Worm (Caenorhabditis elegans) whole organism, mixed stage, embryonic: ENCODE measurements around the gene ZK84.4.
"Not testable (repeated sequence)": the region's sequence is repeated elsewhere in the genome, so short reads cannot be mapped to it uniquely, and the experiment has no call there.

ENCODE experiments used
- M03D4.4 ChIP-seq: sonication (generic microtip); optimal IDR thresholded peaks from 2 replicates; lab custom pipeline; 2017; ENCODE audit warnings: mild to moderate bottlenecking, missing genetic modification characterization, missing compliant biosample characterization
- bed-3 ChIP-seq: fragments of 200-800 bp; sonication (Bioruptor generic); optimal IDR thresholded peaks from 3 replicates; lab custom pipeline; 2018; ENCODE audit warnings: mild to moderate bottlenecking, missing genetic modification characterization, moderate library complexity, missing compliant biosample characterization
- blmp-1 ChIP-seq: fragments of 150-350 bp; optimal IDR thresholded peaks from 2 replicates; lab custom pipeline; 2014; ENCODE audit warnings: missing biosample characterization, missing genetic modification characterization
- ceh-39 ChIP-seq: fragments of 150-350 bp; optimal IDR thresholded peaks from 2 replicates; lab custom pipeline; 2014; ENCODE audit warnings: missing biosample characterization, missing genetic modification characterization
- ceh-43 ChIP-seq: fragments of 200-800 bp; sonication (Bioruptor generic); optimal IDR thresholded peaks from 2 replicates; lab custom pipeline; 2018; ENCODE audit warnings: mild to moderate bottlenecking, missing genetic modification characterization, moderate library complexity, missing compliant biosample characterization
- ceh-83 ChIP-seq: fragments of 200-800 bp; sonication (Bioruptor generic); optimal IDR thresholded peaks from 2 replicates; lab custom pipeline; 2018; ENCODE audit warnings: mild to moderate bottlenecking, missing genetic modification characterization, missing compliant biosample characterization
- ces-1 ChIP-seq: fragments of 150-350 bp; optimal IDR thresholded peaks from 2 replicates; lab custom pipeline; 2014; ENCODE audit warnings: missing biosample characterization, missing genetic modification reagents, missing genetic modification characterization
- cnd-1 ChIP-seq: fragments of 200-800 bp; sonication (Bioruptor generic); optimal IDR thresholded peaks from 2 replicates; lab custom pipeline; 2018; ENCODE audit warnings: mild to moderate bottlenecking, missing genetic modification characterization, missing compliant biosample characterization
- drap-1 ChIP-seq: fragments of 200-800 bp; sonication (Bioruptor generic); optimal IDR thresholded peaks from 3 replicates; lab custom pipeline; 2018; ENCODE audit warnings: mild to moderate bottlenecking, missing genetic modification characterization, missing compliant biosample characterization
- elt-1 ChIP-seq: sonication (generic microtip); optimal IDR thresholded peaks from 2 replicates; lab custom pipeline; 2017; ENCODE audit warnings: missing genetic modification characterization, mild to moderate bottlenecking, missing compliant biosample characterization, antibody characterized with exemption, moderate library complexity, borderline replicate concordance; ENCODE audit not compliant: insufficient read depth
- elt-3 ChIP-seq: fragments of 150-350 bp; optimal IDR thresholded peaks from 2 replicates; lab custom pipeline; 2014; ENCODE audit warnings: missing biosample characterization, missing genetic modification characterization
- flh-1 ChIP-seq: fragments of 200-800 bp; sonication (Bioruptor generic); optimal IDR thresholded peaks from 2 replicates; lab custom pipeline; 2018; ENCODE audit warnings: mild to moderate bottlenecking, missing genetic modification characterization, moderate library complexity, missing compliant biosample characterization
- ham-2 ChIP-seq: fragments of 200-800 bp; sonication (Bioruptor generic); optimal IDR thresholded peaks from 2 replicates; lab custom pipeline; 2018; ENCODE audit warnings: mild to moderate bottlenecking, missing genetic modification characterization, missing compliant biosample characterization
- lin-13 ChIP-seq: fragments of 150-350 bp; optimal IDR thresholded peaks from 2 replicates; lab custom pipeline; 2014; ENCODE audit warnings: missing biosample characterization, missing genetic modification characterization
- lsy-2 ChIP-seq: fragments of 150-350 bp; optimal IDR thresholded peaks from 2 replicates; lab custom pipeline; 2014; ENCODE audit warnings: missing biosample characterization, missing genetic modification characterization
- mab-5 ChIP-seq: fragments of 150-350 bp; optimal IDR thresholded peaks from 2 replicates; lab custom pipeline; 2014; ENCODE audit warnings: missing biosample characterization, missing genetic modification characterization
- mep-1 ChIP-seq: fragments of 150-350 bp; optimal IDR thresholded peaks from 2 replicates; lab custom pipeline; 2017; ENCODE audit warnings: missing biosample characterization, missing genetic modification reagents, missing genetic modification characterization, inconsistent platforms
- mls-2 ChIP-seq: sonication (generic microtip); optimal IDR thresholded peaks from 2 replicates; lab custom pipeline; 2016; ENCODE audit warnings: mild to moderate bottlenecking, missing genetic modification characterization, moderate library complexity, missing compliant biosample characterization
- nhr-12 ChIP-seq: fragments of 150-350 bp; optimal IDR thresholded peaks from 2 replicates; lab custom pipeline; 2014; ENCODE audit warnings: missing biosample characterization, missing genetic modification characterization
- nhr-2 ChIP-seq: fragments of 150-350 bp; optimal IDR thresholded peaks from 2 replicates; lab custom pipeline; 2014; ENCODE audit warnings: missing biosample characterization, missing genetic modification characterization
- nhr-237 ChIP-seq: fragments of 150-350 bp; optimal IDR thresholded peaks from 2 replicates; lab custom pipeline; 2014; ENCODE audit warnings: missing biosample characterization, missing genetic modification characterization
- nhr-28 ChIP-seq: fragments of 150-350 bp; optimal IDR thresholded peaks from 2 replicates; lab custom pipeline; 2014; ENCODE audit warnings: missing biosample characterization, missing genetic modification characterization
- nhr-76 ChIP-seq: sonication (generic microtip); optimal IDR thresholded peaks from 2 replicates; lab custom pipeline; 2017; ENCODE audit warnings: missing biosample characterization, missing genetic modification characterization
- pha-4 ChIP-seq: fragments of 150-350 bp; optimal IDR thresholded peaks from 2 replicates; lab custom pipeline; 2018; ENCODE audit warnings: missing biosample characterization, missing genetic modification reagents, missing genetic modification characterization
- snpc-4 ChIP-seq: fragments of 150-350 bp; optimal IDR thresholded peaks from 2 replicates; lab custom pipeline; 2014; ENCODE audit warnings: missing biosample characterization, missing genetic modification characterization
- sptf-1 ChIP-seq: sonication (generic microtip); optimal IDR thresholded peaks from 2 replicates; lab custom pipeline; 2017; ENCODE audit warnings: mild to moderate bottlenecking, missing genetic modification characterization, moderate library complexity, missing compliant biosample characterization
- tbx-8 ChIP-seq: fragments of 200-800 bp; sonication (Bioruptor generic); optimal IDR thresholded peaks from 2 replicates; lab custom pipeline; 2018; ENCODE audit warnings: mild to moderate bottlenecking, missing genetic modification characterization, moderate library complexity, missing compliant biosample characterization
- unc-120 ChIP-seq: sonication (generic microtip); optimal IDR thresholded peaks from 2 replicates; lab custom pipeline; 2017; ENCODE audit warnings: missing genetic modification characterization, missing compliant biosample characterization; ENCODE audit not compliant: poor library complexity, severe bottlenecking
- unc-39 ChIP-seq: fragments of 150-350 bp; optimal IDR thresholded peaks from 2 replicates; lab custom pipeline; 2014; ENCODE audit warnings: missing biosample characterization, missing genetic modification characterization
- unc-62 ChIP-seq: fragments of 150-350 bp; optimal IDR thresholded peaks from 2 replicates; lab custom pipeline; 2014; ENCODE audit warnings: missing biosample characterization, missing genetic modification reagents, missing genetic modification characterization
- zip-8 ChIP-seq: fragments of 150-350 bp; optimal IDR thresholded peaks from 2 replicates; lab custom pipeline; 2014; ENCODE audit warnings: missing biosample characterization, missing genetic modification characterization
- ztf-11 ChIP-seq: fragments of 150-350 bp; optimal IDR thresholded peaks from 2 replicates; lab custom pipeline; 2014; ENCODE audit warnings: missing biosample characterization, missing genetic modification characterization

ZK84.4 gene

DNA sequence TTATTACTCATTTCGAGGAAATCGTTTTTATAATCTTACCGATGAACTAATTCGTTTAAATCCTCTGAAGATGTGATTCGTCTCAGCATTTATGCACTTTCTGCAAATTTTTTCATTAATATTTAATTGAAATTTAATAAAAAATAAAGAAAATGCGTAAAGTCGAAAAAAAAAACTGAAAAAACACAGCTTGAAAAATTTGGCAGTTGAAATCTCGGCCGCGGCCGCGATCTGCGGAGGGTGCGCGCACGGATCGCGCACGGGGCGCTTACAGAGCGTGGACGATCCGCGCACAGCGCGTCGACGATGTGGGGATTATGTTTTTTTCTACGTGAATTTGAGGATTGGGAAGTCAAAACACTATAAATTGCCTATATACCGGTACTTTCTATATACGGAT lies at the start of gene ZK84.4:
ZK84.4 (minus strand) TSS at position 101 of the 400 bp plus-strand sequence.
- TF ChIP-seq drap-1; elt-3 (tag; lab: Kevin White, UChicago); pha-4: not testable (repeated sequence)

DNA sequence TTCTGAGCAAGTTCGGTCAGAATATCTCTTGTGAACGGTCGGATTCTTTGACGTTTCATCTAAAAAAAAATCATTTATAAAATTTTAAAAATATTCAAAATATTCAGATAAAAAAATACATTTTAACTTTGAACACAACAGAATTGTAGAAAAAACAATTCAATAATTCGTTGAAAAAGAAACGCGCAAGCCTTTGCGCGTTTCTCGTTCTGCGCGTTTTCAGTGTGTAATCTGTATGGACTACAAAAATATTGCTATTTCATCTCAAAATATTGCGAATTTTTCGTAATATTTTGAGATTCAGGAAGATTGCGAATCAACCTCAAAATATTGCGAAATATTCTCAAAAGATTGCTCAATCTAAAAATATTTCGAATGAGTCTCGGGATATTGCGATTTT lies 47.1 kb upstream of the ZK84.4 start, which contains the start of gene R12C12.7:
R12C12.7 (minus strand) TSS at position 59 of the 400 bp plus-strand sequence.
- TF ChIP-seq drap-1 (no peak), snpc-4 (tag; lab: Kevin White, UChicago) (no peak), cnd-1 (tag; lab: Kevin White, UChicago) (no peak), mls-2 (tag; lab: Kevin White, UChicago) (no peak), nhr-28 (tag; lab: Kevin White, UChicago) (no peak), sptf-1 (tag; lab: Kevin White, UChicago) (no peak), elt-3 (tag; lab: Kevin White, UChicago) (no peak), mep-1 (tag; lab: Kevin White, UChicago) (no peak), zip-8 (no peak), unc-62 (GFP tag; lab: Kevin White, UChicago) (no peak), unc-120 (no peak), elt-1 (tag; lab: Kevin White, UChicago) (no peak), nhr-237 (tag; lab: Kevin White, UChicago) (no peak), ham-2 (GFP tag; lab: Kevin White, UChicago) (no peak)

DNA sequence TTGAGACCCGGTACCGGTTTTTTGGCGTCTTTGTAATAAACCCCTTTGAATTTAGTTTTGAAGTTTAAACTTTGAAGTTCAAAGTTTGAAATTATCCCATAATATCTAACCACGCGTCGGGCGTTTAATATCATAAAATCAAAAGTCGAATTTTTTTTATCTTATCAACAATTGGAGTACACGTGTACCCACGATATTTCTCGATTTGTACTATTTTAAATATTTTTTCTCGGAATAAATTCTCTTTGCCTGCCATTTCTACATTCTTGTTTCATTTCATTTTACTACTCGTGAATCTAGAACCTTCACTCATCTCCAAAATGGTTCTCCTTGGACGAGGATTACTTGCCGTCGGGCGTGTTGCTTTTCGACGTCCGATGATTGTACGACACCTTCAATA lies 41.3 kb upstream of the ZK84.4 start, which contains the start of gene gldc-1:
gldc-1 (plus strand) TSS at position 301 of the 400 bp plus-strand sequence.
- no peak for TF ChIP-seq M03D4.4 (tag; lab: Kevin White, UChicago)
- no peak for TF ChIP-seq cnd-1 (tag; lab: Kevin White, UChicago)
- TF ChIP-seq elt-3 (tag; lab: Kevin White, UChicago), result no peak
- TF ChIP-seq blmp-1, result no peak
- TF ChIP-seq ces-1 (GFP tag; lab: Kevin White, UChicago), result no peak
- no peak for TF ChIP-seq nhr-28 (tag; lab: Kevin White, UChicago)
- TF ChIP-seq lin-13 (tag; lab: Kevin White, UChicago), result no peak
- TF ChIP-seq ceh-43, result no peak
- no peak for TF ChIP-seq nhr-2
- no peak for TF ChIP-seq nhr-76
- TF ChIP-seq unc-39 (tag; lab: Kevin White, UChicago), result no peak
- TF ChIP-seq ztf-11 (tag; lab: Kevin White, UChicago), result no peak
- TF ChIP-seq nhr-12 (tag; lab: Kevin White, UChicago), result no peak
- no peak for TF ChIP-seq nhr-237 (tag; lab: Kevin White, UChicago)
- TF ChIP-seq flh-1 (GFP tag; lab: Kevin White, UChicago), result no peak
- TF ChIP-seq bed-3 (GFP tag; lab: Kevin White, UChicago), result no peak
- TF ChIP-seq tbx-8 (GFP tag; lab: Kevin White, UChicago), result no peak
- TF ChIP-seq ceh-83 (GFP tag; lab: Kevin White, UChicago), result no peak
- TF ChIP-seq ceh-39 (tag; lab: Kevin White, UChicago), result no peak
- no peak for TF ChIP-seq lsy-2 (tag; lab: Kevin White, UChicago)

DNA sequence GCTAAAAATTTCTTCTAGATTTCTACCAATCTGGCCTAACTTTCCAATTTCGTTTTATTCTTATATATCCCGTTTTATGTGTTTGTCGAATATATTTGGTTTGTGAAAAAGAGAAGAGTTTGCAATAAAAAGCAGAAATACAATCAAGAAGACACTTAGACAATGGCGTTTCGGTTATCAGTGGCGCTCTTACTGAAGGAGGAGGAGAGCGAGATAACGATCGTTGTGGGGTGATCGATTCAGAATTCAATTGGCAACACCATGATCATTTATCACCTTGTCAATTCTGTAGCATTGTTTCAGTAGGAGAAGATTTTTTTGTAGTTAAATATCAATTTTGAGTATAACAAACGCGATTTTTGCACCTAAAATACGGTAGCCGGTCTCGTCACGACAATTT lies 40.8 kb upstream of the ZK84.4 start:
- no peak for TF ChIP-seq lin-13 (tag; lab: Kevin White, UChicago)
- TF ChIP-seq unc-39 (tag; lab: Kevin White, UChicago), result no peak
- no peak for TF ChIP-seq lsy-2 (tag; lab: Kevin White, UChicago)
- no peak for TF ChIP-seq pha-4
- no peak for TF ChIP-seq tbx-8 (GFP tag; lab: Kevin White, UChicago)
- no peak for TF ChIP-seq bed-3 (GFP tag; lab: Kevin White, UChicago)
- TF ChIP-seq ceh-43, result no peak
- TF ChIP-seq cnd-1 (tag; lab: Kevin White, UChicago), result no peak
- TF ChIP-seq ztf-11 (tag; lab: Kevin White, UChicago), result no peak
- TF ChIP-seq elt-1 (tag; lab: Kevin White, UChicago), result no peak
- TF ChIP-seq nhr-12 (tag; lab: Kevin White, UChicago), result no peak
- no peak for TF ChIP-seq mab-5 (tag; lab: Kevin White, UChicago)
- no peak for TF ChIP-seq elt-3 (tag; lab: Kevin White, UChicago)
- no peak for TF ChIP-seq ceh-83 (GFP tag; lab: Kevin White, UChicago)
- no peak for TF ChIP-seq ham-2 (GFP tag; lab: Kevin White, UChicago)
- TF ChIP-seq mep-1 (tag; lab: Kevin White, UChicago), result no peak
- TF ChIP-seq unc-62 (GFP tag; lab: Kevin White, UChicago), result no peak
- no peak for TF ChIP-seq drap-1
- TF ChIP-seq zip-8, result no peak
- TF ChIP-seq, all 35 proteins: peak for 0
